Worm (Caenorhabditis elegans): ENCODE results near the gene pfd-1.

ce11 chrIV:11131268-11131667 lies 18.6 kb upstream of the pfd-1 start, which contains the start of gene ard-1:
- no peak for TF ChIP-seq nhr-12 (tag; optimal IDR thresholded peaks at IDR 0.05)
- TF ChIP-seq nhr-11 (tag; optimal IDR thresholded peaks at IDR 0.05), result no peak
- TF ChIP-seq nfya-1 (tag; optimal IDR thresholded peaks at IDR 0.05; ENCODE audit: insufficient read depth), result no peak
- no peak for TF ChIP-seq nhr-237 (tag; optimal IDR thresholded peaks at IDR 0.05)
- no peak for TF ChIP-seq egl-27 (tag; optimal IDR thresholded peaks at IDR 0.05)
- TF ChIP-seq daf-12 (tag; optimal IDR thresholded peaks at IDR 0.05), result no peak
- TF ChIP-seq pha-4 (tag; optimal IDR thresholded peaks at IDR 0.05), result no peak
- no peak for TF ChIP-seq zag-1 (tag; optimal IDR thresholded peaks at IDR 0.05)
- TF ChIP-seq ama-1 (optimal IDR thresholded peaks at IDR 0.05), result no peak
- no peak for TF ChIP-seq mdl-1 (tag; optimal IDR thresholded peaks at IDR 0.05)
- TF ChIP-seq lin-39 (tag; optimal IDR thresholded peaks at IDR 0.05), result no peak
- no peak for TF ChIP-seq elt-3 (tag; optimal IDR thresholded peaks at IDR 0.05)
- TF ChIP-seq ztf-11 (tag; optimal IDR thresholded peaks at IDR 0.05), result no peak

All from whole organism, L3 larva.